Worm (Caenorhabditis elegans) whole organism, young adult: Measurements from ENCODE around the gene Y9C9A.5.
A peak's percentile ranks its signal among the peaks of the same experiment; 100 is the strongest.

ENCODE experiments used
- B0019.2 ChIP-seq: fragments of 200-800 bp; sonication (Bioruptor generic); conservative IDR thresholded peaks from 2 replicates; pipeline ENCODE4 v1.3.6; 2022; ENCODE audit warnings: missing genetic modification reagents, missing genetic modification characterization, missing compliant biosample characterization
- B0261.1 ChIP-seq: sonication (generic microtip); optimal IDR thresholded peaks from 2 replicates; lab custom pipeline; 2016; ENCODE audit warnings: mild to moderate bottlenecking, missing genetic modification characterization, moderate library complexity, missing compliant biosample characterization
- B0336.3 ChIP-seq: fragments of 200-800 bp; sonication (Bioruptor generic); IDR thresholded peaks from 2 replicates; pipeline ENCODE4 v1.3.6; 2022; ENCODE audit warnings: missing genetic modification characterization, missing compliant biosample characterization
- C06A6.2 ChIP-seq: fragments of 200-800 bp; sonication (Bioruptor generic); conservative IDR thresholded peaks from 2 replicates; pipeline ENCODE4 v1.3.6; 2022; ENCODE audit warnings: missing genetic modification characterization, missing compliant biosample characterization
- C17E4.6 ChIP-seq: fragments of 200-800 bp; sonication (Bioruptor generic); IDR thresholded peaks from 2 replicates; pipeline ENCODE4 v1.3.6; 2022; ENCODE audit warnings: missing genetic modification reagents, missing genetic modification characterization, missing compliant biosample characterization
- F22D6.2 ChIP-seq: sonication (generic microtip); optimal IDR thresholded peaks from 2 replicates; lab custom pipeline; 2016; ENCODE audit warnings: mild to moderate bottlenecking, missing genetic modification characterization, missing compliant biosample characterization
- F23B12.7 ChIP-seq: sonication (generic microtip); optimal IDR thresholded peaks from 2 replicates; lab custom pipeline; 2017; ENCODE audit warnings: missing genetic modification characterization, mild to moderate bottlenecking, missing compliant biosample characterization, antibody characterized with exemption, moderate library complexity; ENCODE audit not compliant: insufficient read depth
- F49E8.2 ChIP-seq: sonication (generic microtip); optimal IDR thresholded peaks from 3 replicates; lab custom pipeline; 2017; ENCODE audit warnings: missing genetic modification characterization, mild to moderate bottlenecking, missing compliant biosample characterization, antibody characterized with exemption, moderate library complexity; ENCODE audit not compliant: insufficient read depth
- F52B5.7 ChIP-seq: sonication (generic microtip); optimal IDR thresholded peaks from 2 replicates; lab custom pipeline; 2016; ENCODE audit warnings: mild to moderate bottlenecking, missing genetic modification characterization, missing compliant biosample characterization
- F55B11.4 ChIP-seq: sonication (generic microtip); optimal IDR thresholded peaks from 2 replicates; lab custom pipeline; 2016; ENCODE audit warnings: missing compliant biosample characterization, missing genetic modification characterization, borderline replicate concordance; ENCODE audit not compliant: insufficient read depth
- F57A8.1 ChIP-seq: fragments of 200-800 bp; sonication (Bioruptor generic); optimal IDR thresholded peaks from 2 replicates; lab custom pipeline; 2018; ENCODE audit warnings: mild to moderate bottlenecking, missing genetic modification characterization, moderate library complexity, missing compliant biosample characterization
- F57C9.4 ChIP-seq: sonication (generic microtip); optimal IDR thresholded peaks from 2 replicates; lab custom pipeline; 2017; ENCODE audit warnings: mild to moderate bottlenecking, missing genetic modification characterization, missing compliant biosample characterization
- K11D2.4 ChIP-seq: fragments of 200-800 bp; sonication (Bioruptor generic); IDR thresholded peaks from 2 replicates; pipeline ENCODE4 v1.3.6; 2022; ENCODE audit warnings: missing genetic modification reagents, missing genetic modification characterization, missing compliant biosample characterization
- T07F8.4 ChIP-seq: sonication (generic microtip); optimal IDR thresholded peaks from 2 replicates; lab custom pipeline; 2016; ENCODE audit warnings: mild to moderate bottlenecking, missing genetic modification characterization, moderate library complexity, missing compliant biosample characterization
- Y53F4B.3 ChIP-seq: fragments of 200-800 bp; sonication (Bioruptor generic); IDR thresholded peaks from 2 replicates; pipeline ENCODE4 v1.3.6; 2022; ENCODE audit warnings: missing genetic modification reagents, missing genetic modification characterization, missing compliant biosample characterization
- Y67H2A.10 ChIP-seq: fragments of 200-800 bp; sonication (Bioruptor generic); conservative IDR thresholded peaks from 2 replicates; pipeline ENCODE4 v1.3.6; 2022; ENCODE audit warnings: missing genetic modification reagents, missing genetic modification characterization, missing compliant biosample characterization
- Y79H2A.3 ChIP-seq: fragments of 200-800 bp; sonication (Bioruptor generic); conservative IDR thresholded peaks from 2 replicates; pipeline ENCODE4 v1.3.6; 2022; ENCODE audit warnings: missing genetic modification reagents, missing genetic modification characterization, missing compliant biosample characterization
- Y95B8A.8 ChIP-seq: fragments of 200-800 bp; sonication (Bioruptor generic); IDR thresholded peaks from 2 replicates; pipeline ENCODE4 v1.3.6; 2022; ENCODE audit warnings: missing genetic modification reagents, missing genetic modification characterization, missing compliant biosample characterization
- ZK185.1 ChIP-seq: sonication (generic microtip); optimal IDR thresholded peaks from 2 replicates; lab custom pipeline; 2016; ENCODE audit warnings: mild to moderate bottlenecking, missing genetic modification characterization, missing compliant biosample characterization; ENCODE audit not compliant: poor library complexity, severe bottlenecking
- atf-7 ChIP-seq: sonication (generic microtip); optimal IDR thresholded peaks from 2 replicates; lab custom pipeline; 2017; ENCODE audit warnings: mild to moderate bottlenecking, missing genetic modification characterization, missing compliant biosample characterization
- bed-1 ChIP-seq: fragments of 200-800 bp; sonication (Bioruptor generic); IDR thresholded peaks from 2 replicates; pipeline ENCODE4 v1.3.6; 2022; ENCODE audit warnings: missing genetic modification reagents, missing genetic modification characterization, missing compliant biosample characterization
- bed-2 ChIP-seq: fragments of 200-800 bp; sonication (Bioruptor generic); IDR thresholded peaks from 2 replicates; pipeline ENCODE4 v1.3.6; 2022; ENCODE audit warnings: missing genetic modification reagents, missing genetic modification characterization, missing compliant biosample characterization
- ceh-100 ChIP-seq: fragments of 200-800 bp; sonication (Bioruptor generic); IDR thresholded peaks from 2 replicates; pipeline ENCODE4 v1.3.6; 2022; ENCODE audit warnings: missing genetic modification reagents, missing genetic modification characterization, missing compliant biosample characterization
- ceh-79 ChIP-seq: sonication (generic microtip); optimal IDR thresholded peaks from 2 replicates; lab custom pipeline; 2017; ENCODE audit warnings: mild to moderate bottlenecking, missing genetic modification characterization, missing compliant biosample characterization
- ceh-91 ChIP-seq: fragments of 200-800 bp; sonication (Bioruptor generic); IDR thresholded peaks from 2 replicates; pipeline ENCODE4 v1.3.6; 2022; ENCODE audit warnings: missing genetic modification reagents, missing genetic modification characterization, missing compliant biosample characterization
- chd-7 ChIP-seq: sonication (generic microtip); optimal IDR thresholded peaks from 2 replicates; lab custom pipeline; 2016; ENCODE audit warnings: mild to moderate bottlenecking, missing genetic modification characterization, moderate library complexity, missing compliant biosample characterization
- egl-18 ChIP-seq: fragments of 200-800 bp; sonication (Bioruptor generic); IDR thresholded peaks from 2 replicates; pipeline ENCODE4 v1.3.6; 2022; ENCODE audit warnings: missing genetic modification reagents, missing genetic modification characterization, missing compliant biosample characterization
- egrh-3 ChIP-seq: fragments of 200-800 bp; sonication (Bioruptor generic); IDR thresholded peaks from 2 replicates; pipeline ENCODE4 v1.3.6; 2022; ENCODE audit warnings: missing genetic modification reagents, missing genetic modification characterization, missing compliant biosample characterization
- ekl-4 ChIP-seq: fragments of 200-800 bp; sonication (Bioruptor generic); IDR thresholded peaks from 2 replicates; pipeline ENCODE4 v1.3.6; 2022; ENCODE audit warnings: missing genetic modification reagents, missing genetic modification characterization, missing compliant biosample characterization
- fkh-3 ChIP-seq: sonication (generic microtip); optimal IDR thresholded peaks from 2 replicates; lab custom pipeline; 2016; ENCODE audit warnings: mild to moderate bottlenecking, missing genetic modification characterization, missing compliant biosample characterization
- gei-17 ChIP-seq: fragments of 200-800 bp; sonication (Bioruptor generic); optimal IDR thresholded peaks from 2 replicates; lab custom pipeline; 2018; ENCODE audit warnings: mild to moderate bottlenecking, missing genetic modification characterization, missing compliant biosample characterization
- hlh-12 ChIP-seq: sonication (generic microtip); optimal IDR thresholded peaks from 2 replicates; lab custom pipeline; 2016; ENCODE audit warnings: missing genetic modification characterization, missing compliant biosample characterization
- hsf-1 ChIP-seq: fragments of 200-800 bp; sonication (Bioruptor generic); IDR thresholded peaks from 2 replicates; pipeline ENCODE4 v1.3.6; 2022; ENCODE audit warnings: missing genetic modification reagents, missing genetic modification characterization, missing compliant biosample characterization
- let-607 ChIP-seq, 2 experiments: fragments of 200-800 bp in 1 of 2; sonication (Bioruptor generic) in 1 of 2; sonication (generic microtip) in 1 of 2; optimal IDR thresholded peaks; 2 replicates each; lab custom pipeline; 2016 to 2018; ENCODE audit warnings: mild to moderate bottlenecking in 2 of 2, missing compliant biosample characterization in 2 of 2, missing genetic modification characterization in 2 of 2, moderate library complexity in 2 of 2, missing genotype in 1 of 2
- lin-54 ChIP-seq: fragments of 200-800 bp; sonication (Bioruptor generic); optimal IDR thresholded peaks from 2 replicates; lab custom pipeline; 2018; ENCODE audit warnings: mild to moderate bottlenecking, missing genetic modification characterization, missing compliant biosample characterization
- nfya-1 ChIP-seq: sonication (generic microtip); optimal IDR thresholded peaks from 2 replicates; lab custom pipeline; 2017; ENCODE audit warnings: antibody characterized with exemption, missing compliant biosample characterization, missing genetic modification characterization, borderline replicate concordance; ENCODE audit not compliant: insufficient read depth
- nhr-120 ChIP-seq: fragments of 200-800 bp; sonication (Bioruptor generic); IDR thresholded peaks from 2 replicates; pipeline ENCODE4 v1.3.6; 2022; ENCODE audit warnings: missing genetic modification characterization, missing compliant biosample characterization
- rcor-1 ChIP-seq: fragments of 200-800 bp; sonication (Bioruptor generic); IDR thresholded peaks from 2 replicates; pipeline ENCODE4 v1.3.6; 2022; ENCODE audit warnings: missing genetic modification reagents, missing genetic modification characterization, missing compliant biosample characterization
- sdz-38 ChIP-seq: sonication (generic microtip); optimal IDR thresholded peaks from 2 replicates; lab custom pipeline; 2016; ENCODE audit warnings: missing genotype, missing genetic modification characterization, missing compliant biosample characterization
- snpc-1.1 ChIP-seq: sonication (generic microtip); optimal IDR thresholded peaks from 2 replicates; lab custom pipeline; 2017; ENCODE audit warnings: missing genetic modification characterization, mild to moderate bottlenecking, missing compliant biosample characterization, antibody characterized with exemption, moderate library complexity, missing genotype, missing genetic modification reagents; ENCODE audit not compliant: insufficient read depth
- snpc-1.3 ChIP-seq: sonication (generic microtip); optimal IDR thresholded peaks from 2 replicates; lab custom pipeline; 2017; ENCODE audit warnings: missing genetic modification characterization, mild to moderate bottlenecking, missing compliant biosample characterization, antibody characterized with exemption, moderate library complexity, missing genotype, missing genetic modification reagents; ENCODE audit not compliant: insufficient read depth
- snpc-3.4 ChIP-seq: sonication (generic microtip); optimal IDR thresholded peaks from 2 replicates; lab custom pipeline; 2017; ENCODE audit warnings: missing genetic modification characterization, mild to moderate bottlenecking, missing compliant biosample characterization, antibody characterized with exemption, moderate library complexity, missing genotype, missing genetic modification reagents
- tbp1 ChIP-seq: fragments of 200-800 bp; sonication (Bioruptor generic); optimal IDR thresholded peaks from 2 replicates; lab custom pipeline; 2018; ENCODE audit warnings: mild to moderate bottlenecking, missing genetic modification characterization, missing compliant biosample characterization
- xnd-1 ChIP-seq: sonication (generic microtip); optimal IDR thresholded peaks from 2 replicates; lab custom pipeline; 2016; ENCODE audit warnings: missing genotype, missing genetic modification reagents, missing genetic modification characterization, missing compliant biosample characterization
- ztf-18 ChIP-seq: sonication (generic microtip); optimal IDR thresholded peaks from 2 replicates; lab custom pipeline; 2016; ENCODE audit warnings: missing genotype, mild to moderate bottlenecking, missing genetic modification characterization, missing compliant biosample characterization
- ztf-28 ChIP-seq: fragments of 200-800 bp; sonication (Bioruptor generic); IDR thresholded peaks from 2 replicates; pipeline ENCODE4 v1.3.6; 2022; ENCODE audit warnings: missing genetic modification reagents, missing genetic modification characterization, missing compliant biosample characterization
- ztf-3 ChIP-seq: fragments of 200-800 bp; sonication (Bioruptor generic); optimal IDR thresholded peaks from 2 replicates; lab custom pipeline; 2018; ENCODE audit warnings: mild to moderate bottlenecking, missing genetic modification characterization, missing compliant biosample characterization

Y9C9A.5 gene

ce11 chrIV:4930754-4931322 lies 10.9 kb upstream of the Y9C9A.5 start (continued):
- TF ChIP-seq snpc-1.3 (tag; lab: Kevin White, UChicago) (peak; percentile 59), F57C9.4 (no peak), sdz-38 (tag; lab: Kevin White, UChicago) (no peak), fkh-3 (tag; lab: Kevin White, UChicago) (peak; percentile 45), ceh-100 (GFP tag; lab: Robert Waterston, UW) (peak; percentile 46; the same call in 1 of the 2 replicates), egl-18 (GFP tag; lab: Robert Waterston, UW) (no peak), snpc-1.1 (peak; percentile 92), ztf-3 (no peak), B0336.3 (GFP tag; lab: Robert Waterston, UW) (no peak), let-607 (tag; optimal IDR thresholded peaks at IDR 0.05; lab: Kevin White, UChicago) (peak in 1 of 2 experiments; percentile 39), ceh-79 (tag; lab: Kevin White, UChicago) (no peak), ekl-4 (GFP tag; lab: Robert Waterston, UW) (no peak; the same call in 1 of the 2 replicates), F55B11.4 (tag; lab: Kevin White, UChicago) (no peak), hsf-1 (GFP tag; lab: Robert Waterston, UW) (no peak; the same call in 1 of the 2 replicates), rcor-1 (GFP tag; lab: Robert Waterston, UW) (no peak; the same call in none of the 2 replicates), tbp1 (peak; percentile 83), Y79H2A.3 (GFP tag; lab: Robert Waterston, UW) (no peak), K11D2.4 (GFP tag; lab: Robert Waterston, UW) (no peak), F22D6.2 (no peak), F57A8.1 (GFP tag; lab: Kevin White, UChicago) (no peak), Y53F4B.3 (GFP tag; lab: Robert Waterston, UW) (no peak), xnd-1 (no peak), egrh-3 (GFP tag; lab: Robert Waterston, UW) (no peak), gei-17 (GFP tag; lab: Kevin White, UChicago) (no peak), lin-54 (GFP tag; lab: Kevin White, UChicago) (no peak), C17E4.6 (GFP tag; lab: Robert Waterston, UW) (peak; percentile 48; the same call in 1 of the 2 replicates), snpc-3.4 (peak; percentile 90), T07F8.4 (tag; lab: Kevin White, UChicago) (peak; percentile 45), ztf-28 (GFP tag; lab: Robert Waterston, UW) (no peak), nfya-1 (tag; lab: Kevin White, UChicago) (no peak), F23B12.7 (no peak), B0019.2 (GFP tag; lab: Robert Waterston, UW) (no peak), nhr-120 (0 out of 2 replicates have a peak, but pooled peaks have one; percentile 49), ZK185.1 (tag; lab: Kevin White, UChicago) (peak; percentile 19), atf-7 (tag; lab: Kevin White, UChicago) (no peak), Y95B8A.8 (no peak), bed-2 (GFP tag; lab: Robert Waterston, UW) (no peak), ztf-18 (tag; lab: Kevin White, UChicago) (peak; percentile 69), ceh-91 (GFP tag; lab: Robert Waterston, UW) (no peak), F52B5.7 (tag; lab: Kevin White, UChicago) (no peak), chd-7 (tag; lab: Kevin White, UChicago) (no peak), C06A6.2 (GFP tag; lab: Robert Waterston, UW) (no peak), hlh-12 (tag; lab: Kevin White, UChicago) (peak; percentile 56), Y67H2A.10 (GFP tag; lab: Robert Waterston, UW) (no peak), bed-1 (GFP tag; lab: Robert Waterston, UW) (no peak), F49E8.2 (tag; lab: Kevin White, UChicago) (peak; percentile 71), B0261.1 (tag; lab: Kevin White, UChicago) (peak; percentile 61)
